Worm (Caenorhabditis elegans): ENCODE results near the gene F26H11.8.

DNA sequence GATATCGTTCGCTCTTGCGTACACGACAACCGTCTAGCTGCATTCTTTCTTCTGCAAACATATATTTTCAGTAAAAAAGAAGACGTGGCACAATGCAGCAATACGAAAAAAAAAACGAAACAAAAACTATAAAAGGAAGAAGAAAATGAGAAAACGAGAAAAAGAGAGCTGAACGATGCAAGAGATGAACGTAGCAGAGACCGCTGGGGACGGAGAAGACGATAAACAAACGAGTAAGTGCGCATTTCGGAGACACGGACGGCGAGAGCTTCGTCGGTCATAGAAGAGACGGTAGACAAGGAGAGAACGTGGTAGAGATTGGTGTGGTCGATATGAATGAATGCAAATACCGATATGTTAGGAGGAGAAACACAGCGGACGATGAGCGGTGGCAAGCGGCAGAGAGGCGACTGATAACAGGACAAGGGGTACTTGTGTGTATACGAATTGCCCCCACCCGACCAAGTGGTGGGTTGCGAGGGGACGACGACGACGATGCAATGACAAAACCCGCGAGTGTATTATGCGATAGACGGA lies 49.7 kb downstream of the F26H11.8 start, which contains the start of gene K04B12.2:
- TF ChIP-seq lin-39 (tag; optimal IDR thresholded peaks at IDR 0.05) (no peak), lin-13 (GFP tag; optimal IDR thresholded peaks at IDR 0.05) (peak; percentile 4), aly-2 (tag; optimal IDR thresholded peaks at IDR 0.05) (no peak), mdl-1 (tag; optimal IDR thresholded peaks at IDR 0.05) (peak in 1 of 2 experiments; percentile 60), unc-62 (GFP tag; optimal IDR thresholded peaks at IDR 0.05) (no peak), ama-1 (optimal IDR thresholded peaks at IDR 0.05) (no peak), nhr-237 (tag; optimal IDR thresholded peaks at IDR 0.05) (no peak), nhr-11 (tag; optimal IDR thresholded peaks at IDR 0.05) (no peak), tbx-2 (tag; optimal IDR thresholded peaks at IDR 0.05) (peak; percentile 42), elt-2 (tag; optimal IDR thresholded peaks at IDR 0.05) (peak; percentile 48), lin-35 (GFP tag; optimal IDR thresholded peaks at IDR 0.05) (peak; percentile 64 to 84), nhr-76 (tag; optimal IDR thresholded peaks at IDR 0.05) (no peak)

Measured in whole organism, L1 larva.